Worm (Caenorhabditis elegans) whole organism, mixed stage, embryonic: ENCODE data around the gene T02H6.11.

ENCODE experiments used
- M03D4.4 ChIP-seq: sonication (generic microtip); optimal IDR thresholded peaks from 2 replicates; lab custom pipeline; 2017; ENCODE audit warnings: mild to moderate bottlenecking, missing genetic modification characterization, missing compliant biosample characterization
- bed-3 ChIP-seq: fragments of 200-800 bp; sonication (Bioruptor generic); optimal IDR thresholded peaks from 3 replicates; lab custom pipeline; 2018; ENCODE audit warnings: mild to moderate bottlenecking, missing genetic modification characterization, moderate library complexity, missing compliant biosample characterization
- blmp-1 ChIP-seq: fragments of 150-350 bp; optimal IDR thresholded peaks from 2 replicates; lab custom pipeline; 2014; ENCODE audit warnings: missing biosample characterization, missing genetic modification characterization
- ceh-43 ChIP-seq: fragments of 200-800 bp; sonication (Bioruptor generic); optimal IDR thresholded peaks from 2 replicates; lab custom pipeline; 2018; ENCODE audit warnings: mild to moderate bottlenecking, missing genetic modification characterization, moderate library complexity, missing compliant biosample characterization
- ceh-83 ChIP-seq: fragments of 200-800 bp; sonication (Bioruptor generic); optimal IDR thresholded peaks from 2 replicates; lab custom pipeline; 2018; ENCODE audit warnings: mild to moderate bottlenecking, missing genetic modification characterization, missing compliant biosample characterization
- ces-1 ChIP-seq: fragments of 150-350 bp; optimal IDR thresholded peaks from 2 replicates; lab custom pipeline; 2014; ENCODE audit warnings: missing biosample characterization, missing genetic modification reagents, missing genetic modification characterization
- cnd-1 ChIP-seq: fragments of 200-800 bp; sonication (Bioruptor generic); optimal IDR thresholded peaks from 2 replicates; lab custom pipeline; 2018; ENCODE audit warnings: mild to moderate bottlenecking, missing genetic modification characterization, missing compliant biosample characterization
- drap-1 ChIP-seq: fragments of 200-800 bp; sonication (Bioruptor generic); optimal IDR thresholded peaks from 3 replicates; lab custom pipeline; 2018; ENCODE audit warnings: mild to moderate bottlenecking, missing genetic modification characterization, missing compliant biosample characterization
- elt-1 ChIP-seq: sonication (generic microtip); optimal IDR thresholded peaks from 2 replicates; lab custom pipeline; 2017; ENCODE audit warnings: missing genetic modification characterization, mild to moderate bottlenecking, missing compliant biosample characterization, antibody characterized with exemption, moderate library complexity, borderline replicate concordance; ENCODE audit not compliant: insufficient read depth
- ham-2 ChIP-seq: fragments of 200-800 bp; sonication (Bioruptor generic); optimal IDR thresholded peaks from 2 replicates; lab custom pipeline; 2018; ENCODE audit warnings: mild to moderate bottlenecking, missing genetic modification characterization, missing compliant biosample characterization
- hlh-1 ChIP-seq: fragments of 150-350 bp; optimal IDR thresholded peaks from 2 replicates; lab custom pipeline; 2014; ENCODE audit warnings: missing biosample characterization, missing genetic modification reagents, missing genetic modification characterization
- lin-32 ChIP-seq: fragments of 200-800 bp; sonication (Bioruptor generic); optimal IDR thresholded peaks from 2 replicates; lab custom pipeline; 2018; ENCODE audit warnings: mild to moderate bottlenecking, missing genetic modification characterization, missing compliant biosample characterization
- lsy-2 ChIP-seq: fragments of 150-350 bp; optimal IDR thresholded peaks from 2 replicates; lab custom pipeline; 2014; ENCODE audit warnings: missing biosample characterization, missing genetic modification characterization
- mab-5 ChIP-seq: fragments of 150-350 bp; optimal IDR thresholded peaks from 2 replicates; lab custom pipeline; 2014; ENCODE audit warnings: missing biosample characterization, missing genetic modification characterization
- nhr-12 ChIP-seq: fragments of 150-350 bp; optimal IDR thresholded peaks from 2 replicates; lab custom pipeline; 2014; ENCODE audit warnings: missing biosample characterization, missing genetic modification characterization
- nhr-2 ChIP-seq: fragments of 150-350 bp; optimal IDR thresholded peaks from 2 replicates; lab custom pipeline; 2014; ENCODE audit warnings: missing biosample characterization, missing genetic modification characterization
- nhr-237 ChIP-seq: fragments of 150-350 bp; optimal IDR thresholded peaks from 2 replicates; lab custom pipeline; 2014; ENCODE audit warnings: missing biosample characterization, missing genetic modification characterization
- nhr-76 ChIP-seq: sonication (generic microtip); optimal IDR thresholded peaks from 2 replicates; lab custom pipeline; 2017; ENCODE audit warnings: missing biosample characterization, missing genetic modification characterization
- pha-4 ChIP-seq: fragments of 150-350 bp; optimal IDR thresholded peaks from 2 replicates; lab custom pipeline; 2018; ENCODE audit warnings: missing biosample characterization, missing genetic modification reagents, missing genetic modification characterization
- sem-2 ChIP-seq: fragments of 200-800 bp; sonication (Bioruptor generic); optimal IDR thresholded peaks from 2 replicates; lab custom pipeline; 2018; ENCODE audit warnings: mild to moderate bottlenecking, missing genetic modification characterization, missing compliant biosample characterization
- snpc-4 ChIP-seq: fragments of 150-350 bp; optimal IDR thresholded peaks from 2 replicates; lab custom pipeline; 2014; ENCODE audit warnings: missing biosample characterization, missing genetic modification characterization
- sptf-1 ChIP-seq: sonication (generic microtip); optimal IDR thresholded peaks from 2 replicates; lab custom pipeline; 2017; ENCODE audit warnings: mild to moderate bottlenecking, missing genetic modification characterization, moderate library complexity, missing compliant biosample characterization
- tbx-8 ChIP-seq: fragments of 200-800 bp; sonication (Bioruptor generic); optimal IDR thresholded peaks from 2 replicates; lab custom pipeline; 2018; ENCODE audit warnings: mild to moderate bottlenecking, missing genetic modification characterization, moderate library complexity, missing compliant biosample characterization
- unc-120 ChIP-seq: sonication (generic microtip); optimal IDR thresholded peaks from 2 replicates; lab custom pipeline; 2017; ENCODE audit warnings: missing genetic modification characterization, missing compliant biosample characterization; ENCODE audit not compliant: poor library complexity, severe bottlenecking
- unc-39 ChIP-seq: fragments of 150-350 bp; optimal IDR thresholded peaks from 2 replicates; lab custom pipeline; 2014; ENCODE audit warnings: missing biosample characterization, missing genetic modification characterization
- unc-62 ChIP-seq: fragments of 150-350 bp; optimal IDR thresholded peaks from 2 replicates; lab custom pipeline; 2014; ENCODE audit warnings: missing biosample characterization, missing genetic modification reagents, missing genetic modification characterization
- ztf-11 ChIP-seq: fragments of 150-350 bp; optimal IDR thresholded peaks from 2 replicates; lab custom pipeline; 2014; ENCODE audit warnings: missing biosample characterization, missing genetic modification characterization

T02H6.11 gene

DNA sequence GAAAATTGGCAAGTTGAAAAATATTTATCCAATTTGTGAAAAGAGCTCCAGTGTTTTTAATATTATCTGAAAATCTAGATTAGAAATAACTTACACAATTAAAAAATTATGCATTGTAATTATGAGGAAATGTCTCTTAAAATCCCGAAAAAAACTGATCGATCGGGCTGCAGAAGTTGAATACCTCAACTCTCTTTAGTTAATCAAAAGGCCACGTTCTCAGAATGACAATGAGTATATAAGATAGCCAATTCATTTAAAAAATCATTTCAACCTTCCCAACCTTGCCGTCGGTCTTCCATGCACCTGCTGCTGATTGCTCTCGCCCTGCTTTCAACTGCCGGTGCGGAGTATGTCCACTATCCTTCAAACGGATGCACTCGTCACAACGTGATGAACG is 11.2 kb downstream of the T02H6.11 start, which contains the start of gene T02H6.4:
T02H6.4 (plus strand) TSS at position 301 of the 400 bp plus-strand sequence.
- TF ChIP-seq unc-39 (tag; lab: Kevin White, UChicago) (no peak), lin-32 (GFP tag; lab: Kevin White, UChicago) (no peak), M03D4.4 (no peak), ham-2 (GFP tag; lab: Kevin White, UChicago) (no peak), lsy-2 (tag; lab: Kevin White, UChicago) (no peak), bed-3 (GFP tag; lab: Kevin White, UChicago) (no peak), pha-4 (no peak), cnd-1 (no peak), nhr-237 (tag; lab: Kevin White, UChicago) (no peak), unc-62 (GFP tag; lab: Kevin White, UChicago) (no peak)

DNA sequence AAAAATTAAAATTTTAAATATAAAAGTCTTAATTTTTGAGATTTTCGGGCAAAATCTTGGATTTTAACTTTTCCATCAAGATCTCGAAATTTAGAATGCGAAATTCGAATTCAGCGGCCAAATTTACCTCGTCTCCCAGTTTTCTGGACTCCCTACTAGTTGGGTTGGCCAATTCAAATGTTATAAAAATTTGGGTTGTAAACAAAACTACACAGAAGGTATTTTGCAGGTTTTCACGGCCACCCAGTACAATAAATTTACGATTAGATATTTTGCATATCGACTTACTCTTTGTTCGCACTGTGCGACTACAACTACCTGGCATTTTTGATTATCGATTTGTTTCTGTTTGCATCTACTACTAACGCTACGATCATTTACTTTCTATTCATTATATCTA is 16.1 kb downstream of the T02H6.11 start, which contains the start of gene T02H6.5:
T02H6.5 (plus strand) TSS at position 301 of the 400 bp plus-strand sequence.
- TF ChIP-seq mab-5 (tag; lab: Kevin White, UChicago) = no peak
- TF ChIP-seq sem-2 = no peak
- no peak for TF ChIP-seq lsy-2 (tag; lab: Kevin White, UChicago)
- no peak for TF ChIP-seq drap-1 (GFP tag; lab: Kevin White, UChicago)
- no peak for TF ChIP-seq nhr-12 (tag; lab: Kevin White, UChicago)
- TF ChIP-seq ceh-83 (GFP tag; lab: Kevin White, UChicago) = no peak
- TF ChIP-seq, all 35 proteins: peak for 0

DNA sequence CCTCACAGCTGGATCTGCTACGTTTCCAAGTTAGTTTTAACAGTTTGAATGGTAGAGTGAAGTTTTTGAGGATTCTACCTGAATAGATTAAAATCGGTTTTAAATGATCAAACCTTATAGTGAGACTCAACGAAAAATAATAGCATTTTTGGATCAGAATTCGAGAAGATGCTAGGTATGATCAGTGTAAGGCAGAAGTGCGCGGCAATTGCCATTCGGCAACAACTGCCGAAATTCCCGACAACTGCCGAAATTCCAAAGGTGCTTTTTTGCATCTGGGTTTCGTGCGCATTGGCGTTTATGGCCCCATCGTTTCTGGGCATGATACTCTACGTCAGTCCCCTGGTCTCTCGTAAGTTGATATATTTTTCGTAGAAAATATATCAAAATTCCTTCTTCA is 17.5 kb downstream of the T02H6.11 start, which contains the start of gene T02H6.6:
T02H6.6 (plus strand) TSS at position 301 of the 400 bp plus-strand sequence.
- peak; percentile 63 for TF ChIP-seq hlh-1 (tag; lab: Kevin White, UChicago)
- no peak for TF ChIP-seq lsy-2 (tag; lab: Kevin White, UChicago)

DNA sequence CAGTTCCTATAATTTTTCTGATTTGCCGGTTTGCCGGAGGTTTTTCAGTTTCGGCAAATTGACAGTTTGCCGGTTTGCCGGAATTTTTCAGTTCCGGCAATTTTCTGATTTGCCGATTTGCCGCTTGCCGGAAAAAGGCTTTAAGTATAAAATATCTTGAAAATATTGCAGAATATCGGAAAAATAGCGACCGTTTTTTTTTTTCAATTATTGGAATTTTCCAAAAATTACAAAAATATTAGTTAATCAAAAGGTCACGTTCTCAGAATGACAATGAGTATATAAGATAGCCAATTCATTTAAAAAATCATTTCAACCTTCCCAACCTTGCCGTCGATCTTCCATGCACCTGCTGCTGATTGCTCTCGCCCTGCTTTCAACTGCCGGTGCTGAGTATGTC is 18.6 kb downstream of the T02H6.11 start, which contains the start of gene T02H6.7:
T02H6.7 (plus strand) TSS at position 301 of the 400 bp plus-strand sequence.
- TF ChIP-seq lsy-2 (tag; lab: Kevin White, UChicago) = no peak
- no peak for TF ChIP-seq nhr-76
- no peak for TF ChIP-seq unc-120 (tag; lab: Kevin White, UChicago)
- TF ChIP-seq unc-62 (GFP tag; lab: Kevin White, UChicago) = no peak
- TF ChIP-seq M03D4.4 = no peak
- no peak for TF ChIP-seq ham-2 (GFP tag; lab: Kevin White, UChicago)
- TF ChIP-seq mab-5 (tag; lab: Kevin White, UChicago) = no peak
- no peak for TF ChIP-seq tbx-8
- TF ChIP-seq snpc-4 (tag; lab: Kevin White, UChicago) = no peak
- TF ChIP-seq nhr-12 (tag; lab: Kevin White, UChicago) = no peak
- TF ChIP-seq sptf-1 (tag; lab: Kevin White, UChicago) = no peak
- no peak for TF ChIP-seq elt-1 (tag; lab: Kevin White, UChicago)
- TF ChIP-seq hlh-1 (tag; lab: Kevin White, UChicago) = no peak
- TF ChIP-seq ces-1 = no peak
- TF ChIP-seq lin-32 (GFP tag; lab: Kevin White, UChicago) = no peak
- no peak for TF ChIP-seq drap-1 (GFP tag; lab: Kevin White, UChicago)
- no peak for TF ChIP-seq ztf-11 (tag; lab: Kevin White, UChicago)
- TF ChIP-seq blmp-1 (tag; lab: Kevin White, UChicago) = no peak
- no peak for TF ChIP-seq ceh-43 (GFP tag; lab: Kevin White, UChicago)
- TF ChIP-seq sem-2 = no peak

DNA sequence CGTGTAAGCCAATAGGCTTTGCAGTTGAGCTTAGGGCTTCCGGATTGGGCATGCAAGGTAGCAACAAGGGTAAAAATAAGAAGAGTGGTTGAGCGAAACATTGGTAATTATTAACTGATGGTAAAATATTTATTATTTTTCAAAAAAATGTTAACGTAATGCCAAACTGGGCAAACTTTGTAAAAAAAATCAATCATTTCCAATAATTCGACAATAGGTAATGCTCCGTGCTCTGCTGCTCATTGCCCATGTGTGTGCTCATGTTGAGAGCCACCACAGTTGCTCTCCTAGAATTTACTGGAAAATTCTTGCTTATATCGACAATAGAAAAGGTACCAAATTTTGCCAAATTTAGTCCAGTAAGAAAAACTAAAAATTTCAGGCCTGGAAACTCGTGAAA is 20.3 kb downstream of the T02H6.11 start, which contains the start of the genes T02H6.10 and T02H6.8:
T02H6.10 (minus strand) TSS at position 101 of the 400 bp plus-strand sequence.
T02H6.8 (plus strand) TSS at position 221 of the 400 bp plus-strand sequence.
- no peak for TF ChIP-seq nhr-237 (tag; lab: Kevin White, UChicago)
- TF ChIP-seq ces-1 = no peak
- TF ChIP-seq nhr-2 = no peak
- TF ChIP-seq hlh-1 (tag; lab: Kevin White, UChicago) = no peak
- no peak for TF ChIP-seq snpc-4 (tag; lab: Kevin White, UChicago)
- TF ChIP-seq unc-62 (GFP tag; lab: Kevin White, UChicago) = no peak
- no peak for TF ChIP-seq nhr-76
- no peak for TF ChIP-seq unc-39 (tag; lab: Kevin White, UChicago)

DNA sequence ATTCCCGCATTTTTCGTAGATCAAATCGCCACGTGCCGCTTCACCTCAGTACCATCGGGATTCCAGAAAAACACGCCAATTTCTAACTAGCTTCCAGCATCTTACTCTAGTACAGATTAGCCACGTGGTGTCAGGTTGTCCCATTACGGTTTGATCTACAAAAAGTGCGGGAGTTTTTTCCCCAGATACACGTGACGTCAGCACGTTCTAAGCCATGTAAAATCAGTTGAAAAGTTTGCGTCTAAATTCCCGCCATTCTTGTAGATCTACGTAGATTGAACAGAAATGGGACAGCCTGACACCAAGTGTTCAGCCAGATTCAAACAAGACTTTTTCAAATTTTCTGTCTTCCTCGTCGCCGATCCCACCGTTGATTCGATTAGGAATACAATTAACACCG is 22.3 kb downstream of the T02H6.11 start, which contains the start of gene T02H6.9:
T02H6.9 (plus strand) TSS at position 301 of the 400 bp plus-strand sequence.
- TF ChIP-seq nhr-2 = no peak
